Worm (Caenorhabditis elegans) whole organism, L2 larva: ENCODE measurements around the gene C37C3.12.

Source experiments
- C34F6.9 ChIP-seq: fragments of 150-350 bp; optimal IDR thresholded peaks from 2 replicates; lab custom pipeline; 2014; ENCODE audit warnings: missing biosample characterization, missing genetic modification characterization
- F13H6.1 ChIP-seq: sonication (generic microtip); optimal IDR thresholded peaks from 2 replicates; lab custom pipeline; 2016; ENCODE audit warnings: missing genetic modification characterization, missing compliant biosample characterization
- R02D3.7 ChIP-seq: fragments of 150-350 bp; optimal IDR thresholded peaks from 2 replicates; lab custom pipeline; 2014; ENCODE audit warnings: missing biosample characterization, missing genetic modification characterization
- Y55F3AM.14 ChIP-seq: fragments of 200-800 bp; sonication (Bioruptor generic); optimal IDR thresholded peaks from 2 replicates; lab custom pipeline; 2018; ENCODE audit warnings: mild to moderate bottlenecking, missing genetic modification characterization, missing compliant biosample characterization
- ZK546.5 ChIP-seq: sonication (generic microtip); optimal IDR thresholded peaks from 2 replicates; lab custom pipeline; 2017; ENCODE audit warnings: missing biosample characterization, missing genetic modification characterization
- alr-1 ChIP-seq: fragments of 150-350 bp; optimal IDR thresholded peaks from 2 replicates; lab custom pipeline; 2014; ENCODE audit warnings: missing biosample characterization, missing genetic modification characterization
- ama-1 ChIP-seq: fragments of 150-350 bp; optimal IDR thresholded peaks from 2 replicates; lab custom pipeline; 2018; ENCODE audit warnings: inconsistent platforms
- blmp-1 ChIP-seq: sonication (generic microtip); optimal IDR thresholded peaks from 2 replicates; lab custom pipeline; 2017; ENCODE audit warnings: missing genetic modification characterization, mild to moderate bottlenecking, missing compliant biosample characterization, antibody characterized with exemption, moderate library complexity; ENCODE audit not compliant: insufficient read depth
- ceh-16 ChIP-seq: fragments of 150-350 bp; optimal IDR thresholded peaks from 2 replicates; lab custom pipeline; 2014; ENCODE audit warnings: missing biosample characterization, missing genetic modification characterization
- ceh-82 ChIP-seq: fragments of 150-350 bp; optimal IDR thresholded peaks from 2 replicates; lab custom pipeline; 2014; ENCODE audit warnings: missing biosample characterization, missing genetic modification characterization
- crh-2 ChIP-seq: sonication (generic microtip); optimal IDR thresholded peaks from 2 replicates; lab custom pipeline; 2017; ENCODE audit warnings: missing biosample characterization, missing genetic modification characterization
- egl-27 ChIP-seq: sonication (generic microtip); optimal IDR thresholded peaks from 3 replicates; lab custom pipeline; 2017; ENCODE audit warnings: missing biosample characterization, missing genetic modification reagents, missing genetic modification characterization
- gmeb-1 ChIP-seq: fragments of 150-350 bp; optimal IDR thresholded peaks from 2 replicates; lab custom pipeline; 2014; ENCODE audit warnings: missing biosample characterization, missing genetic modification characterization
- lin-13 ChIP-seq: fragments of 150-350 bp; optimal IDR thresholded peaks from 2 replicates; lab custom pipeline; 2014; ENCODE audit warnings: missing biosample characterization, missing genetic modification reagents, missing genetic modification characterization
- lin-39 ChIP-seq: fragments of 150-350 bp; optimal IDR thresholded peaks from 2 replicates; lab custom pipeline; 2014; ENCODE audit warnings: missing biosample characterization, missing genetic modification reagents, missing genetic modification characterization
- lsy-2 ChIP-seq, 2 experiments: fragments of 150-350 bp in 1 of 2; sonication (generic microtip) in 1 of 2; optimal IDR thresholded peaks; 2 replicates each; lab custom pipeline; 2014 to 2017; ENCODE audit warnings: missing biosample characterization in 2 of 2, missing genetic modification characterization in 2 of 2
- mab-5 ChIP-seq: fragments of 150-350 bp; optimal IDR thresholded peaks from 2 replicates; lab custom pipeline; 2014; ENCODE audit warnings: missing biosample characterization, missing genetic modification characterization
- nhr-12 ChIP-seq: fragments of 150-350 bp; optimal IDR thresholded peaks from 2 replicates; lab custom pipeline; 2014; ENCODE audit warnings: missing biosample characterization, missing genetic modification characterization
- nhr-129 ChIP-seq: fragments of 150-350 bp; optimal IDR thresholded peaks from 2 replicates; lab custom pipeline; 2014; ENCODE audit warnings: missing biosample characterization, missing genetic modification characterization
- nhr-23 ChIP-seq: fragments of 150-350 bp; optimal IDR thresholded peaks from 2 replicates; lab custom pipeline; 2014; ENCODE audit warnings: missing biosample characterization, missing genetic modification reagents, missing genetic modification characterization
- nhr-237 ChIP-seq: fragments of 150-350 bp; optimal IDR thresholded peaks from 2 replicates; lab custom pipeline; 2014; ENCODE audit warnings: missing biosample characterization, missing genetic modification characterization
- nhr-77 ChIP-seq: fragments of 150-350 bp; optimal IDR thresholded peaks from 2 replicates; lab custom pipeline; 2014; ENCODE audit warnings: missing biosample characterization, missing genetic modification characterization
- peb-1 ChIP-seq: fragments of 150-350 bp; optimal IDR thresholded peaks from 2 replicates; lab custom pipeline; 2014; ENCODE audit warnings: missing biosample characterization, missing genetic modification characterization
- sem-4 ChIP-seq: fragments of 150-350 bp; optimal IDR thresholded peaks from 2 replicates; lab custom pipeline; 2014; ENCODE audit warnings: missing biosample characterization, missing genetic modification reagents, missing genetic modification characterization
- skn-1 ChIP-seq: sonication (generic microtip); optimal IDR thresholded peaks from 2 replicates; lab custom pipeline; 2017; ENCODE audit warnings: missing biosample characterization, missing genetic modification characterization
- sma-9 ChIP-seq, 2 experiments: fragments of 150-350 bp in 1 of 2; sonication (generic microtip) in 1 of 2; optimal IDR thresholded peaks; 2 replicates each; lab custom pipeline; 2014 to 2016; ENCODE audit warnings: missing genetic modification characterization in 2 of 2, mild to moderate bottlenecking in 1 of 2, missing biosample characterization in 1 of 2, missing compliant biosample characterization in 1 of 2, missing genetic modification reagents in 1 of 2, moderate library complexity in 1 of 2
- snpc-4 ChIP-seq: fragments of 150-350 bp; optimal IDR thresholded peaks from 2 replicates; lab custom pipeline; 2014; ENCODE audit warnings: missing biosample characterization, missing genetic modification characterization
- unc-55 ChIP-seq: fragments of 150-350 bp; sonication (generic microtip); optimal IDR thresholded peaks from 3 replicates; lab custom pipeline; 2014; ENCODE audit warnings: missing biosample characterization, missing genetic modification reagents, missing genetic modification characterization
- unc-62 ChIP-seq: fragments of 150-350 bp; optimal IDR thresholded peaks from 2 replicates; lab custom pipeline; 2014; ENCODE audit warnings: missing biosample characterization, missing genetic modification reagents, missing genetic modification characterization
- ztf-1 ChIP-seq: fragments of 200-800 bp; sonication (Bioruptor generic); conservative IDR thresholded peaks from 2 replicates; pipeline ENCODE4 v1.3.6; 2022; ENCODE audit warnings: missing genetic modification characterization, missing compliant biosample characterization
- ztf-11 ChIP-seq: sonication (generic microtip); optimal IDR thresholded peaks from 2 replicates; lab custom pipeline; 2017; ENCODE audit warnings: missing biosample characterization, missing genetic modification characterization

C37C3.12 gene

ce11 chrV:7830952-7831351, 8.4 kb downstream of the C37C3.12 start:
- no peak for TF ChIP-seq alr-1 (tag; lab: Kevin White, UChicago)
- TF ChIP-seq lin-13 (GFP tag; lab: Kevin White, UChicago), result no peak
- TF ChIP-seq ztf-1 (GFP tag; lab: Robert Waterston, UW), result no peak
- TF ChIP-seq ztf-11, result no peak

DNA sequence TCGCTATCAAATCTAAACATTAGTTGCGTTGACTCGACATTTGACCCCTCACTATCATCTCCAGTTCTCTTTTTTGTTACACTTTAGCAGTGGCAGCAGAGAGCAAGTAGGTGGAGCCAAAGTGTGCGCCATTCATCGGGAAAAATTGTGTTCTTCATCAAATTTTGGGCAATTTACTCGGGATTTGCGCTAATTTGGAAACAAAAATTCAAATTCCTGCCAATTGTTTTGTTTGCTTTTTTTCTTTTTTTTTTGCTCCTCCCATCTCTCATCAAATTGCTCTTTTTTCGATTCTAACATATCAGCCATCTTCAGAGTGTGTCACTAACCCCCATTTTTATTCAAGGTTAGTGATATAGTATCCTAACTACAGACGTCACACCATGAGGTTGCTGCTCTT, 12.5 kb downstream of the C37C3.12 start, which contains the start of gene mig-6:
mig-6 (plus strand) TSS at position 301 of the 400 bp plus-strand sequence.
- TF ChIP-seq sem-4 (no peak), ztf-1 (GFP tag; lab: Robert Waterston, UW) (no peak), unc-62 (GFP tag; lab: Kevin White, UChicago) (no peak), gmeb-1 (tag; lab: Kevin White, UChicago) (no peak), lsy-2 (tag; optimal IDR thresholded peaks at IDR 0.05; lab: Kevin White, UChicago) (no peak), ztf-11 (no peak), alr-1 (tag; lab: Kevin White, UChicago) (no peak)

DNA sequence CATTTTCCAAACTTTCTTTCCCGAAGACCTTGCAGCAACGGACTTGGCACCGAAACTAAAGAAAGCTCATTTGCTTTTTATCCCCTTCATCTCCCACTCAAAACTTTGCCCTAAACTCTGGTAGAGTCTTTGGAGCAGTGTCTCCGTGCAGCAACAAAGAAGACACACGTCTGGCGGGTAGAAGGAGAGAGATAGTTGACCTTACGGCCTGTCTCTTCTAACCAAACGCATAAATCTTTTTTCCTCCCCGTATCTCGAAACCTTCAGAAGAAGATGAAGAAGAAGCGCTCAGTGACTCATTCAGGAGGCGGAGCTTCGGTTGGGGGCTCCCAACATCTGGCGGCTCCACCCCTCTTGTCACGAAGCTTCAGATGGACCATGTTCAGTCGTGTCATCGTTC, 13.0 kb downstream of the C37C3.12 start:
- TF ChIP-seq nhr-237 (tag; lab: Kevin White, UChicago), result no peak
- no peak for TF ChIP-seq lsy-2 (tag; optimal IDR thresholded peaks at IDR 0.05; lab: Kevin White, UChicago)
- TF ChIP-seq ama-1 (lab: Kevin White, UChicago), result no peak
- no peak for TF ChIP-seq R02D3.7
- TF ChIP-seq ceh-16, result no peak
- TF ChIP-seq mab-5 (tag; lab: Kevin White, UChicago), result no peak
- TF ChIP-seq alr-1 (tag; lab: Kevin White, UChicago), result no peak
- TF ChIP-seq sem-4, result no peak
- no peak for TF ChIP-seq crh-2
- TF ChIP-seq snpc-4 (tag; lab: Kevin White, UChicago), result no peak
- no peak for TF ChIP-seq nhr-12 (tag; lab: Kevin White, UChicago)
- no peak for TF ChIP-seq ceh-82
- no peak for TF ChIP-seq ZK546.5 (tag; lab: Kevin White, UChicago)

ce11 chrV:7825836-7826235, 13.5 kb downstream of the C37C3.12 start:
- TF ChIP-seq F13H6.1 (tag; lab: Kevin White, UChicago), result peak; percentile 4
- TF ChIP-seq ceh-16, result no peak

DNA sequence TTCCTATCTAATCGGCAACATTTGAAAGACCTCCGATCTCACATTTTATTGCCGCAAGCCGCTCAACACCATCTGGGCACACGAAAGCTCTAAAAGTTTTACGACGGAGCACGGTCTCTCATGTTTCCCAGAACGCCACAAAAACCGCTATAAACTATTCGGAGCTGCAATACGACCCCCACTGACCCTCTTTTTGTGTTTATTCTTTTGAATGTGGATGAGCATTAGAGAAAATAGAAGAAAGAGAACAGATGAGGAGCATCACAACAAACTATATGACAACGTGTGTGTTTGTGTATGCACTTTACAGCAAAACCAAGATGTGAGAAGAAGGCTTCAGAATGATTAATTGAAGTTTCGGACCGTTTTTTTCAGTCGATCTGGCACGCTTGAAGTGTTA, 15.2 kb downstream of the C37C3.12 start:
- no peak for TF ChIP-seq mab-5 (tag; lab: Kevin White, UChicago)
- TF ChIP-seq ama-1 (lab: Kevin White, UChicago), result no peak
- TF ChIP-seq lin-13 (GFP tag; lab: Kevin White, UChicago), result no peak
- no peak for TF ChIP-seq sma-9 (GFP tag; optimal IDR thresholded peaks at IDR 0.05; lab: Kevin White, UChicago)
- no peak for TF ChIP-seq sma-9 (tag; optimal IDR thresholded peaks at IDR 0.05; lab: Kevin White, UChicago)
- TF ChIP-seq Y55F3AM.14 (GFP tag; lab: Kevin White, UChicago), result no peak
- TF ChIP-seq gmeb-1 (tag; lab: Kevin White, UChicago), result no peak
- no peak for TF ChIP-seq nhr-77 (tag; lab: Kevin White, UChicago)
- TF ChIP-seq blmp-1, result no peak
- no peak for TF ChIP-seq unc-55 (GFP tag; lab: Kevin White, UChicago)
- TF ChIP-seq lin-39 (tag; lab: Kevin White, UChicago), result no peak
- no peak for TF ChIP-seq peb-1

- no peak for TF ChIP-seq nhr-23
- TF ChIP-seq lsy-2 (tag; optimal IDR thresholded peaks at IDR 0.05; lab: Kevin White, UChicago), result peak in 1 of 2 experiments; percentile 57
- no peak for TF ChIP-seq skn-1 (tag; lab: Kevin White, UChicago)
- peak; percentile 84 for TF ChIP-seq nhr-129 (tag; lab: Kevin White, UChicago)
- TF ChIP-seq ztf-11, result no peak
- TF ChIP-seq mab-5 (tag; lab: Kevin White, UChicago), result peak; percentile 56
- TF ChIP-seq lin-13 (GFP tag; lab: Kevin White, UChicago), result no peak
- TF ChIP-seq F13H6.1 (tag; lab: Kevin White, UChicago), result peak; percentile 82
- no peak for TF ChIP-seq nhr-237 (tag; lab: Kevin White, UChicago)
- peak; percentile 60 for TF ChIP-seq crh-2
- peak; percentile 32 for TF ChIP-seq sma-9 (GFP tag; optimal IDR thresholded peaks at IDR 0.05; lab: Kevin White, UChicago)
- TF ChIP-seq sma-9 (tag; optimal IDR thresholded peaks at IDR 0.05; lab: Kevin White, UChicago), result no peak
- TF ChIP-seq snpc-4 (tag; lab: Kevin White, UChicago), result no peak
- peak; percentile 8 for TF ChIP-seq unc-62 (GFP tag; lab: Kevin White, UChicago)
- TF ChIP-seq lin-39 (tag; lab: Kevin White, UChicago), result no peak
- peak; percentile 19 for TF ChIP-seq egl-27
- no peak for TF ChIP-seq nhr-12 (tag; lab: Kevin White, UChicago)
- TF ChIP-seq C34F6.9, result peak; percentile 37
Observed at ce11 chrV:7822655-7823054, 16.7 kb downstream of the C37C3.12 start.
